Fruit fly (Drosophila melanogaster) whole organism, prepupa: ENCODE results near the gene Lerp.
A peak's percentile ranks its signal among the peaks of the same experiment; 100 is the strongest.

Experiments used
- Blimp-1 ChIP-seq: fragments of 200-800 bp; sonication (Bioruptor generic); optimal IDR thresholded peaks from 3 replicates; lab custom pipeline; 2017; ENCODE audit warnings: missing biosample characterization, missing genetic modification characterization, mild to moderate bottlenecking, moderate library complexity, missing genetic modification reagents
- CG10631 ChIP-seq: fragments of 200-800 bp; sonication (Bioruptor generic); optimal IDR thresholded peaks from 2 replicates; lab custom pipeline; 2016; ENCODE audit warnings: missing biosample characterization, missing genetic modification characterization
- CG10669 ChIP-seq: fragments of 200-800 bp; sonication (Bioruptor generic); optimal IDR thresholded peaks from 3 replicates; lab custom pipeline; 2018; ENCODE audit warnings: missing biosample characterization, mild to moderate bottlenecking, missing genetic modification characterization, moderate library complexity
- CG11294 ChIP-seq: fragments of 200-800 bp; sonication (Bioruptor generic); IDR thresholded peaks from 2 replicates; pipeline ENCODE4 v1.3.6; 2022; ENCODE audit warnings: missing biosample characterization, missing genetic modification characterization
- CG11762 ChIP-seq: fragments of 200-800 bp; sonication (Bioruptor generic); optimal IDR thresholded peaks from 3 replicates; lab custom pipeline; 2016; ENCODE audit warnings: missing biosample characterization, missing genetic modification characterization; ENCODE audit not compliant: insufficient read depth
- CG15336 ChIP-seq: fragments of 200-800 bp; sonication (Bioruptor generic); IDR thresholded peaks from 2 replicates; pipeline ENCODE4 v1.3.6; 2022; ENCODE audit warnings: missing biosample characterization, missing genetic modification characterization
- CG1621 ChIP-seq: fragments of 200-800 bp; sonication (Bioruptor generic); optimal IDR thresholded peaks from 3 replicates; lab custom pipeline; 2018; ENCODE audit warnings: missing biosample characterization, mild to moderate bottlenecking, missing genetic modification characterization
- CG32006 ChIP-seq: fragments of 200-800 bp; sonication (Bioruptor generic); optimal IDR thresholded peaks from 3 replicates; lab custom pipeline; 2017; ENCODE audit warnings: missing biosample characterization, mild to moderate bottlenecking, missing genetic modification characterization
- CG34406 ChIP-seq: fragments of 200-800 bp; sonication (Bioruptor generic); optimal IDR thresholded peaks from 3 replicates; lab custom pipeline; 2016; ENCODE audit warnings: missing biosample characterization, missing genetic modification characterization
- CG3919 ChIP-seq: fragments of 200-800 bp; sonication (Bioruptor generic); optimal IDR thresholded peaks from 3 replicates; lab custom pipeline; 2016; ENCODE audit warnings: missing biosample characterization, missing genetic modification characterization
- CG6163 ChIP-seq: fragments of 200-800 bp; sonication (Bioruptor generic); IDR thresholded peaks from 3 replicates; pipeline ENCODE4 v1.3.6; 2022; ENCODE audit warnings: missing biosample characterization, missing genetic modification characterization
- CG6792 ChIP-seq: fragments of 200-800 bp; sonication (Bioruptor generic); optimal IDR thresholded peaks from 3 replicates; lab custom pipeline; 2016; ENCODE audit warnings: missing biosample characterization, missing genetic modification characterization
- CG6808 ChIP-seq: fragments of 200-800 bp; sonication (Bioruptor generic); optimal IDR thresholded peaks from 3 replicates; lab custom pipeline; 2017; ENCODE audit warnings: missing biosample characterization, missing genetic modification characterization, mild to moderate bottlenecking, moderate library complexity, missing genetic modification reagents
- CG7368 ChIP-seq: fragments of 200-800 bp; sonication (Bioruptor generic); optimal IDR thresholded peaks from 3 replicates; lab custom pipeline; 2016; ENCODE audit warnings: missing biosample characterization, missing genetic modification characterization
- CG8119 ChIP-seq: fragments of 200-800 bp; sonication (Bioruptor generic); IDR thresholded peaks from 3 replicates; pipeline ENCODE4 v1.3.6; 2022; ENCODE audit warnings: missing biosample characterization, missing genetic modification characterization
- CG8319 ChIP-seq: fragments of 200-800 bp; sonication (Bioruptor generic); optimal IDR thresholded peaks from 3 replicates; lab custom pipeline; 2016; ENCODE audit warnings: missing biosample characterization, missing genetic modification characterization
- CG8632 ChIP-seq: fragments of 200-800 bp; sonication (Bioruptor generic); optimal IDR thresholded peaks from 3 replicates; lab custom pipeline; 2016; ENCODE audit warnings: missing biosample characterization, missing genetic modification characterization
- CG9139 ChIP-seq: fragments of 200-800 bp; sonication (Bioruptor generic); optimal IDR thresholded peaks from 3 replicates; lab custom pipeline; 2017; ENCODE audit warnings: missing biosample characterization, mild to moderate bottlenecking, missing genetic modification characterization
- Eip93F ChIP-seq: fragments of 200-800 bp; sonication (Bioruptor generic); optimal IDR thresholded peaks from 2 replicates; lab custom pipeline; 2016; ENCODE audit warnings: missing biosample characterization, mild to moderate bottlenecking, missing genetic modification characterization
- Ets21C ChIP-seq: fragments of 200-800 bp; sonication (Bioruptor generic); optimal IDR thresholded peaks from 3 replicates; lab custom pipeline; 2016; ENCODE audit warnings: missing biosample characterization, missing genetic modification characterization
- Gug ChIP-seq: fragments of 200-800 bp; sonication (Bioruptor generic); IDR thresholded peaks from 2 replicates; pipeline ENCODE4 v1.3.6; 2022; ENCODE audit warnings: missing biosample characterization, missing genetic modification characterization
- Hr38 ChIP-seq: sonication (Bioruptor generic); optimal IDR thresholded peaks from 2 replicates; lab custom pipeline; 2016; ENCODE audit warnings: missing biosample characterization, missing genetic modification characterization
- Hr39 ChIP-seq: fragments of 200-800 bp; sonication (Bioruptor generic); optimal IDR thresholded peaks from 2 replicates; lab custom pipeline; 2016; ENCODE audit warnings: missing biosample characterization, missing genetic modification characterization
- Hr4 ChIP-seq: fragments of 200-800 bp; sonication (Bioruptor generic); optimal IDR thresholded peaks from 3 replicates; lab custom pipeline; 2016; ENCODE audit warnings: missing biosample characterization, missing genetic modification characterization
- Lpt ChIP-seq: fragments of 200-800 bp; sonication (Bioruptor generic); optimal IDR thresholded peaks from 3 replicates; lab custom pipeline; 2016; ENCODE audit warnings: missing biosample characterization, missing genetic modification characterization
- Met ChIP-seq: fragments of 200-800 bp; sonication (Bioruptor generic); optimal IDR thresholded peaks from 3 replicates; lab custom pipeline; 2016; ENCODE audit warnings: missing biosample characterization, missing genetic modification characterization
- Smox ChIP-seq: fragments of 200-800 bp; sonication (Bioruptor generic); optimal IDR thresholded peaks from 3 replicates; lab custom pipeline; 2016; ENCODE audit warnings: missing biosample characterization, missing genetic modification characterization
- Sox102F ChIP-seq: fragments of 200-800 bp; sonication (Bioruptor generic); optimal IDR thresholded peaks from 2 replicates; lab custom pipeline; 2016; ENCODE audit warnings: missing biosample characterization, mild to moderate bottlenecking, missing genetic modification characterization
- Sox15 ChIP-seq: fragments of 200-800 bp; sonication (Bioruptor generic); optimal IDR thresholded peaks from 3 replicates; lab custom pipeline; 2016; ENCODE audit warnings: missing biosample characterization, missing genetic modification characterization
- acj6 ChIP-seq: fragments of 200-800 bp; sonication (Bioruptor generic); optimal IDR thresholded peaks from 3 replicates; lab custom pipeline; 2016; ENCODE audit warnings: missing biosample characterization, missing genetic modification characterization
- cyc ChIP-seq: fragments of 200-800 bp; sonication (Bioruptor generic); optimal IDR thresholded peaks from 3 replicates; lab custom pipeline; 2016; ENCODE audit warnings: missing biosample characterization, missing genetic modification characterization
- dac ChIP-seq: fragments of 200-800 bp; sonication (Bioruptor generic); optimal IDR thresholded peaks from 2 replicates; lab custom pipeline; 2017; ENCODE audit warnings: missing biosample characterization, mild to moderate bottlenecking, missing genetic modification characterization
- dsx ChIP-seq: fragments of 200-800 bp; optimal IDR thresholded peaks from 3 replicates; lab custom pipeline; 2019; ENCODE audit warnings: missing biosample characterization, mild to moderate bottlenecking, missing genetic modification characterization, moderate library complexity; ENCODE audit not compliant: poor library complexity, severe bottlenecking
- eg ChIP-seq: fragments of 200-800 bp; sonication (Bioruptor generic); IDR thresholded peaks from 3 replicates; pipeline ENCODE4 v1.3.6; 2022; ENCODE audit warnings: missing biosample characterization, missing genetic modification characterization
- esn ChIP-seq: fragments of 200-800 bp; sonication (Bioruptor generic); optimal IDR thresholded peaks from 2 replicates; lab custom pipeline; 2016; ENCODE audit warnings: missing biosample characterization, mild to moderate bottlenecking, missing genetic modification characterization, moderate library complexity
- fd85E ChIP-seq: fragments of 200-800 bp; sonication (Bioruptor generic); optimal IDR thresholded peaks from 3 replicates; lab custom pipeline; 2016; ENCODE audit warnings: missing biosample characterization, missing genetic modification characterization
- lz ChIP-seq: fragments of 200-800 bp; sonication (Bioruptor generic); optimal IDR thresholded peaks from 3 replicates; lab custom pipeline; 2016; ENCODE audit warnings: missing biosample characterization, missing genetic modification characterization
- pdm3 ChIP-seq: fragments of 200-800 bp; sonication (Bioruptor generic); optimal IDR thresholded peaks from 3 replicates; lab custom pipeline; 2016; ENCODE audit warnings: missing biosample characterization, missing genetic modification characterization
- spab ChIP-seq: fragments of 200-800 bp; sonication (Bioruptor generic); optimal IDR thresholded peaks from 2 replicates; lab custom pipeline; 2017; ENCODE audit warnings: missing biosample characterization, mild to moderate bottlenecking, missing genetic modification characterization, missing genetic modification reagents
- ss ChIP-seq, 2 experiments: fragments of 200-800 bp; sonication (Bioruptor generic); optimal IDR thresholded peaks; 2 replicates in 1 of 2; 3 replicates in 1 of 2; lab custom pipeline; 2017 to 2018; ENCODE audit warnings: mild to moderate bottlenecking in 2 of 2, missing biosample characterization in 2 of 2, missing genetic modification characterization in 2 of 2, moderate library complexity in 1 of 2
- svp ChIP-seq: fragments of 200-800 bp; sonication (Bioruptor generic); peaks from one replicate; lab custom pipeline; 2016; ENCODE audit warnings: missing biosample characterization, missing genetic modification characterization
- topi ChIP-seq: fragments of 200-800 bp; sonication (Bioruptor generic); optimal IDR thresholded peaks from 3 replicates; lab custom pipeline; 2016; ENCODE audit warnings: missing biosample characterization, missing genetic modification characterization
- vri ChIP-seq: fragments of 200-800 bp; sonication (Bioruptor generic); optimal IDR thresholded peaks from 3 replicates; lab custom pipeline; 2016; ENCODE audit warnings: missing biosample characterization, mild to moderate bottlenecking, missing genetic modification characterization

The Lerp gene

dm6 chr3R:26804816-26805215, 58.1 kb downstream of the Lerp start (continued):
- TF ChIP-seq Sox15 (no peak), esn (GFP tag; lab: Kevin White, UChicago) (peak; percentile 32), CG10631 (peak; percentile 2), cyc (GFP tag; lab: Kevin White, UChicago) (no peak), Hr38 (GFP tag; lab: Kevin White, UChicago) (no peak), spab (GFP tag; lab: Kevin White, UChicago) (no peak), fd85E (GFP tag; lab: Kevin White, UChicago) (no peak), CG8119 (GFP tag; lab: Robert Waterston, UW) (peak; percentile 56; the same call in 1 of the 3 replicates), Smox (GFP tag; lab: Kevin White, UChicago) (no peak), acj6 (no peak), pdm3 (GFP tag; lab: Kevin White, UChicago) (peak; percentile 5), svp (GFP tag; lab: Kevin White, UChicago) (peak; percentile 36), CG8319 (GFP tag; lab: Kevin White, UChicago) (no peak), Met (peak; percentile 10), CG32006 (GFP tag; lab: Kevin White, UChicago) (peak; percentile 62), CG7368 (GFP tag; lab: Kevin White, UChicago) (no peak), CG34406 (GFP tag; lab: Kevin White, UChicago) (no peak)

dm6 chr3R:26803104-26803503, 59.8 kb downstream of the Lerp start:
- TF ChIP-seq ss (GFP tag; optimal IDR thresholded peaks at IDR 0.05; lab: Kevin White, UChicago) (no peak), pdm3 (GFP tag; lab: Kevin White, UChicago) (no peak), CG15336 (GFP tag; lab: Robert Waterston, UW) (no peak), CG8632 (no peak), Lpt (no peak), CG11762 (GFP tag; lab: Kevin White, UChicago) (no peak), CG10669 (GFP tag; lab: Kevin White, UChicago) (no peak), dsx (GFP tag; lab: Kevin White, UChicago) (no peak), Blimp-1 (GFP tag; lab: Kevin White, UChicago) (no peak)

- TF ChIP-seq CG8119 (GFP tag; lab: Robert Waterston, UW) (peak; percentile 50; the same call in 1 of the 3 replicates), Sox102F (GFP tag; lab: Kevin White, UChicago) (no peak), Sox15 (no peak), vri (no peak), ss (GFP tag; optimal IDR thresholded peaks at IDR 0.05; lab: Kevin White, UChicago) (no peak), Hr39 (peak; percentile 12), svp (GFP tag; lab: Kevin White, UChicago) (peak; percentile 84), CG3919 (GFP tag; lab: Kevin White, UChicago) (no peak), CG6808 (GFP tag; lab: Kevin White, UChicago) (no peak), CG11762 (GFP tag; lab: Kevin White, UChicago) (no peak), spab (GFP tag; lab: Kevin White, UChicago) (no peak), cyc (GFP tag; lab: Kevin White, UChicago) (no peak), CG8319 (GFP tag; lab: Kevin White, UChicago) (no peak), Blimp-1 (GFP tag; lab: Kevin White, UChicago) (no peak), CG7368 (GFP tag; lab: Kevin White, UChicago) (no peak), Gug (no peak), CG1621 (tag; lab: Kevin White, UChicago) (no peak), CG6163 (no peak), CG11294 (GFP tag; lab: Robert Waterston, UW) (no peak), Eip93F (GFP tag; lab: Kevin White, UChicago) (no peak), lz (GFP tag; lab: Kevin White, UChicago) (no peak), Hr4 (GFP tag; lab: Kevin White, UChicago) (peak; percentile 43), dsx (GFP tag; lab: Kevin White, UChicago) (no peak), dac (GFP tag; lab: Kevin White, UChicago) (no peak), Ets21C (no peak), eg (0 out of 3 replicates have a peak, but pooled peaks have one; percentile 25), CG10669 (GFP tag; lab: Kevin White, UChicago) (no peak), CG6792 (GFP tag; lab: Kevin White, UChicago) (no peak), pdm3 (GFP tag; lab: Kevin White, UChicago) (no peak), Hr38 (GFP tag; lab: Kevin White, UChicago) (no peak), acj6 (no peak), CG15336 (GFP tag; lab: Robert Waterston, UW) (peak; percentile 38; the same call in 1 of the 2 replicates), CG9139 (GFP tag; lab: Kevin White, UChicago) (no peak), esn (GFP tag; lab: Kevin White, UChicago) (peak; percentile 22), Lpt (no peak), Smox (GFP tag; lab: Kevin White, UChicago) (peak; percentile 31), topi (GFP tag; lab: Kevin White, UChicago) (peak; percentile 32), CG34406 (GFP tag; lab: Kevin White, UChicago) (no peak)
Measured at dm6 chr3R:26801427-26802160, 61.3 kb downstream of the Lerp start.
